Fruit fly (Drosophila melanogaster) whole organism, larva: ENCODE data around the gene Unc-115a.

Source experiments
- noc ChIP-seq: fragments of 200-800 bp; sonication (Bioruptor generic); optimal IDR thresholded peaks from 3 replicates; lab custom pipeline; 2019; ENCODE audit warnings: missing biosample characterization, mild to moderate bottlenecking, missing genetic modification characterization, moderate library complexity

The Unc-115a gene

DNA sequence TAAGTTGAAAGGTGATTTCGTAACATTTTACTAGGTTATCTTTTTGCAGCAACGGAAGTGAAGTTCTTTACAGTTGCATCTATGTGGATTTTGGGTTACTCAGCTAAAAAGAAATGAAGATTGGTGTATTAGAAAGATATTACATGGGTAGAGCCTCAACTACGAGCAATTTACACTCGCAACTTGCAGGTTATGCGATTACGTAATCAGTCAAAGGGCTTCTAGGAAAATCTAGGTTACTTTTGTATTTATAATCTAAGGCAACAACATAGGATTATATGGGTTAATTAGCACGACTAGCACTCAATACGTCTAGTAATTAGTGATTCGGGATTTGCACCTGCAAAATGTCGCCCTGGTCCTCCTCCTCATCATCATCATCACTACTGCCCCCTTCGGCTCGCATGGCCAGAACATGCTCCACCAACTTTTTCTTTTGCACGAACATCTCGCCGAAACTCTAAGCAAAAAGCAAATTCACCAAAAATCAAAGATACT, 31.0 kb downstream of the Unc-115a start, which contains the start of gene Dhc1:
Gene Dhc1, minus strand, starts transcription at position 448 of the 498 bp plus-strand sequence.
- no peak for TF ChIP-seq noc (tag; lab: Kevin White, UChicago)

DNA sequence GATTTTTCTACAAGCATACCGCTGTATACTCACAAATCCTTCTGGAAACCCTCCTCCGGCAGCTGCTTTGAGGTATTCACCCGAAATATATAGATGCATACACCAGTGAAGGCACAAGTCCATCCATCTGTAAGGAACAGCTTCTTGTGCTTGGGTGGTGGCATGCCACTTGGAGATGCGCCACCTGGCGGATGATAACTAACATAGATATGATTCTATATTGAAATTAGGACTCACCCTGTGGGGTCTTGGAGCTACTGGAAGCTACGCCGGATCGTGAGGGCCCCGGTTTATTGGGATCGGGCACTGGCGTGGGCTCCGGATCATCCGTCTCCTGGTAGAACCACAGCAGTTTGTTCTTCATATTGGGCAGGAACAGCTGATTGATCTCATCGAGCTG, 32.0 kb downstream of the Unc-115a start:
- TF ChIP-seq noc (tag; lab: Kevin White, UChicago): no peak

DNA sequence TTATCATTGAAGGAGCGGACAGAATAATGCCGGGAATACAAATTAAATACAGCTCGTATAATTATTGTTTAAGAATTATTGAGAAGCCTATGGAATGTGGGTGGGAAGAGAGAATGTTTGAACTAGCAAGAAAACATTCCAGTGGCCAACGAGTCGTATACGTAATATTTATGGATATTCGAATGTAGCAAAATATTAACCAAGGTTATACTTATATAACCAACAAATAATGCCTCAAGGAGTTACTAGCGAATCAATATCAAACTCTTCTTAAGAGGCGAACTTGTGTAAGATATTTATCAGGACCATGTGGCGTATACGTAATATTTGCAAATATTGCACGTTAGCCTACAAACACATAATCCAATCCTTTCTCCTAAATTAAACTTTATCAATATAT, 39.8 kb downstream of the Unc-115a start:
- TF ChIP-seq noc (tag; lab: Kevin White, UChicago): no peak

DNA sequence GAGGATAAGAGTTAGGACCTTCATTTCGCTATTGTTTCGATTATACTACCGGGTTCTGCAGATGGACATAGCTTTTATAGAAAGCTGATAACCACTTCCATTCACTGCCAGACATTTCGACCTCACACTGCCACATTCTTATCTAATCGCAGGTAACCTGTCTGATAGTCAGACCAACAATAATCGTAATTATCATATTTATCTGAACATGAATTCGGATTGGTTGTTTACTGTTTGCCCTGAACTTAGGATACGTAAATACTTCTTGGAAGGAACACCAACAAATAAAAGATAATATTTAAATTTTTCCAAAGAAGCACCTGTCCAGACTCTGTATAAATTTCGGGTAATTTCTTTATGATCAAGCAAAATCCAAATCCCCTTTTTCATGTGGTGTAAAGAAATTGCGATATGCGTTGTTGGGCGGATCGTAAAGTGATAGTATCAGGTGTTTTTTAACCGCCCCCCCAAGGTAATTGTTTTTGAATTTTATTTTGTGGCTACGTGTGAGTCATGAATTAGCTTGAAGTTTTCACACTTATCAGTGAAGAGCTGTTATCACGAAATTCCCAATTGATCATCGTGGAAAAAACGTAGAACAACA, 59.0 kb downstream of the Unc-115a start, which contains the start of gene Fst:
Gene Fst, minus strand, starts transcription at position 51 of the 604 bp plus-strand sequence.
- peak; percentile 68 for TF ChIP-seq noc (tag; lab: Kevin White, UChicago)

DNA sequence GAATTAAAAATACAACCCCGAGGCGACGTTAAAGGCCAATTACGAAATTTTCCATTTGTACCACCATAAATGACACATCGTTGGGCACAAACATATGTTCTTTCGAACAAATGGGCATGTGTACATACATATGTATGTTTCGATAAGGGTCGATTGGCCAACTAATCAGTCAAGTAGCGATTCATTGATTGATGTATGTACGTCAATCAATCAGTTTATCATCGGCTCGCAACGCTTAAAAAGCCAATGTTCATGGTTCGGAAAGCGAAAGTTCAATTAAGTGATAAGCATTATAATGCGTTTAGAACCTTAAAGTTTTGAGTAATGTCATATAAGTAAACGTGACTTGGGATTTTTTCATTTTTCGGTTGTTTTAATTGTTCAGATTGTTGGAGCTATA, 60.6 kb downstream of the Unc-115a start:
- TF ChIP-seq noc (tag; lab: Kevin White, UChicago): no peak
